Worm (Caenorhabditis elegans): ENCODE data around the gene arle-14.

ce11 chrIII:5656941-5657340, 35.8 kb upstream of the arle-14 start, which contains the start of gene sdz-21:
- no peak for TF ChIP-seq ceh-45 (GFP tag; IDR thresholded peaks at IDR 0.05)
- TF ChIP-seq dmd-4 (tag; optimal IDR thresholded peaks at IDR 0.05; ENCODE audit: borderline replicate concordance) = no peak
- TF ChIP-seq ama-1 (optimal IDR thresholded peaks at IDR 0.05) = no peak
- no peak for TF ChIP-seq C08G9.2 (tag; optimal IDR thresholded peaks at IDR 0.05)
- no peak for TF ChIP-seq K02D7.2 (tag; optimal IDR thresholded peaks at IDR 0.05)

All from whole organism, late embryonic.